Fruit fly (Drosophila melanogaster): ENCODE data around the gene Not10.

The Not10 gene

dm6 chr3R:12676160-12676559 lies 45.7 kb downstream of the Not10 start, which contains the start of gene CG43630:
CG43630 (minus strand) TSS chr3R:12676260.
- TF ChIP-seq topi (GFP tag; optimal IDR thresholded peaks at IDR 0.05) (no peak), Hr39 (GFP tag; optimal IDR thresholded peaks at IDR 0.05) (no peak), Met (GFP tag; optimal IDR thresholded peaks at IDR 0.05) (no peak), CG16779 (tag; optimal IDR thresholded peaks at IDR 0.05) (no peak), Smox (GFP tag; optimal IDR thresholded peaks at IDR 0.05) (no peak)

- TF ChIP-seq lz (GFP tag; optimal IDR thresholded peaks at IDR 0.05) (no peak), CG6808 (GFP tag; optimal IDR thresholded peaks at IDR 0.05) (no peak), Eip78C (GFP tag) (no peak), esn (GFP tag; optimal IDR thresholded peaks at IDR 0.05) (no peak), CG8632 (GFP tag; optimal IDR thresholded peaks at IDR 0.05) (no peak), acj6 (GFP tag; optimal IDR thresholded peaks at IDR 0.05) (no peak), CG3919 (GFP tag; optimal IDR thresholded peaks at IDR 0.05) (no peak), fd85E (GFP tag; optimal IDR thresholded peaks at IDR 0.05) (no peak), ss (GFP tag; optimal IDR thresholded peaks at IDR 0.05) (no peak), fd59A (GFP tag; optimal IDR thresholded peaks at IDR 0.05) (no peak), achi (GFP tag; optimal IDR thresholded peaks at IDR 0.05) (no peak), dsx (GFP tag; optimal IDR thresholded peaks at IDR 0.05; ENCODE audit: poor library complexity, severe bottlenecking) (no peak), topi (GFP tag; optimal IDR thresholded peaks at IDR 0.05) (no peak), vri (GFP tag; optimal IDR thresholded peaks at IDR 0.05) (no peak), CG8319 (GFP tag; optimal IDR thresholded peaks at IDR 0.05) (no peak), fkh (GFP tag; optimal IDR thresholded peaks at IDR 0.05) (no peak)
Measured at dm6 chr3R:12678850-12679249, 48.4 kb downstream of the Not10 start, which contains the start of gene mbo. mbo (minus strand) TSS chr3R:12679052.

- TF ChIP-seq svp (GFP tag): peak; percentile 79
- TF ChIP-seq CG3919 (GFP tag; optimal IDR thresholded peaks at IDR 0.05): no peak
- no peak for TF ChIP-seq CG8119 (GFP tag; IDR thresholded peaks at IDR 0.05)
- TF ChIP-seq topi (GFP tag; optimal IDR thresholded peaks at IDR 0.05): no peak
Measured at dm6 chr3R:12681275-12681674, 50.8 kb downstream of the Not10 start, which contains the start of gene Cyp313a4. Cyp313a4 (minus strand) TSS chr3R:12681375.

Measured in whole organism, prepupa.